Worm (Caenorhabditis elegans): ENCODE data around the gene mcp-1.
A peak's percentile ranks its signal among the peaks of the same experiment; 100 is the strongest.

DNA sequence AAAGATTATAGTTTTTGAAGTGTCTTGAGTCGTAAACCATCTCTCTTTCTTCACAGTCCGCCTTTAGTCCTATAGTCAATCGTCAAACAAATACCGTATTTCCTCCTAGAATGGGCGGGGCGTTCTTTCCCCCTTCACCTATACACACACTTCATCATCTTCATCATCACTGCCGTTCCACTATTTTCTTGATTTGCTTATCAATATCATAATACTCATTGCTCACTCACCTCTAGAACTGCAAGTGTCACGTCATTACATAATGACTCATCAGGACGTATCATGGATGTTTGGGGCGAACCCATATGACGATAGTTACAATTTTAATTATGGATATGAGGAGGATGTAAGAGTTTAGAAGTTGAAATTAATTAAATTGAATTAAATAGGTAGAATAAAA is 49.0 kb downstream of the mcp-1 start:
- TF ChIP-seq lin-29 (GFP tag; IDR thresholded peaks at IDR 0.05) = no peak
- TF ChIP-seq T26A8.4 (GFP tag; IDR thresholded peaks at IDR 0.05) = no peak
- TF ChIP-seq lsy-2 (tag; optimal IDR thresholded peaks at IDR 0.05) = peak in 1 of 2 experiments; percentile 9
- TF ChIP-seq fos-1 (tag; optimal IDR thresholded peaks at IDR 0.05) = no peak
- no peak for TF ChIP-seq ceh-82 (tag; optimal IDR thresholded peaks at IDR 0.05)
- TF ChIP-seq nhr-10 (tag; optimal IDR thresholded peaks at IDR 0.05) = no peak
- TF ChIP-seq lin-15B (tag; optimal IDR thresholded peaks at IDR 0.05) = no peak
- peak in 1 of 2 experiments; percentile 92 for TF ChIP-seq unc-62 (GFP tag; optimal IDR thresholded peaks at IDR 0.05 in 1 of 2)
- no peak for TF ChIP-seq unc-62 (tag; optimal IDR thresholded peaks at IDR 0.05)
- no peak for TF ChIP-seq nhr-76 (tag; optimal IDR thresholded peaks at IDR 0.05)

All from whole organism, L4 larva.